Worm (Caenorhabditis elegans): Measurements from ENCODE around the gene T21B10.3.

T21B10.3 gene

DNA sequence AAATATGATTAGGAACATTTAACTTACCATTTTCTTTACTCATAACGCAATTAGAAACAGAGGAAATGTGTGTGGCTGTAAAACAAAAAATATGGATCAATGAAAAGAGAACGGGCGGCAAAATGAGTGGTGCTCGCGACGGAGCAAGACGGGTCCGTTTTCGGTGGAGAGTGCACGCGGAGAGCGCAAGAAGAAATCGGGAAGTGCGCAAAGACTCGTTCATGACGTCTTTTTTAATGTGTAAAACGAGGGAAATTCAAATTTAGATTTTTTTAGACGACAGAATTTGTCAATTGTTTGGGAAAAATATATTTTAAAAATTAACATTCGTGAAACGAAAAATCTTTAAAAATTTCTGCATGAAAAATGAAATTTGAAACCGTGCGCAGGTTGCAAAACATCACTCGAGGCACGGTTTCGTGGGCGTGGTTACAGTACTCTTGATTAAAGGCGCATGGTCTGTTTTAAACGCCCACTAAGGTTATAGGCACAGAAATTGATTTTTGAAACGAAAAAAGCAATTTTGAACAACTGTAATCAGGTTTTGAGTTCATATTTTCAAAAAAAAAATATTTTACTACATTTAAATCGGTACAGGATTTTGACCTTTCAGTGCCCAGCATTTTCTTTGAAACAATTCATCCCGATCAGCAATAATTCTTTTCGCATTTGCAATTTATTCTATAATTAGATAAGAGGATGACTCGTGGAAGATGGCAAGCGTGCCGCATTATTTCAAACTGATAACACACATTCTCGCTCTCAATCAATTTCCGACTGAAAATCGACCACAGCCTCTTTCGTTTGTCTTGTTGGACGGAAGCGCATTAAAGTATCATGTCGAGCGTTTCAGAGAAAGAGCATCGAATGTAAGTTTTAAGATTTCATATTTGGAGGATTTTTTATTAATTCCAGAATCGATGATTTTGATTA is 35.3 kb downstream of the T21B10.3 start, which contains the start of the genes szy-20 and C18E9.5 (continued):
- TF ChIP-seq ceh-14 (tag; optimal IDR thresholded peaks at IDR 0.05) (peak; percentile 38), T23F11.4 (GFP tag; optimal IDR thresholded peaks at IDR 0.05) (no peak), pat-9 (tag; optimal IDR thresholded peaks at IDR 0.05) (no peak), F13H6.1 (tag; optimal IDR thresholded peaks at IDR 0.05) (no peak), fax-1 (tag; optimal IDR thresholded peaks at IDR 0.05) (no peak), nhr-11 (tag; optimal IDR thresholded peaks at IDR 0.05) (no peak), pax-1 (tag; optimal IDR thresholded peaks at IDR 0.05) (no peak), hlh-6 (tag; optimal IDR thresholded peaks at IDR 0.05) (no peak), ref-2 (tag; optimal IDR thresholded peaks at IDR 0.05) (peak; percentile 62), unc-42 (tag; optimal IDR thresholded peaks at IDR 0.05) (peak; percentile 67), ceh-6 (GFP tag; optimal IDR thresholded peaks at IDR 0.05) (no peak), ceh-18 (tag; optimal IDR thresholded peaks at IDR 0.05) (peak; percentile 47), syd-9 (tag; optimal IDR thresholded peaks at IDR 0.05) (peak; percentile 34), rnt-1 (tag; optimal IDR thresholded peaks at IDR 0.05) (no peak), madf-2 (tag; optimal IDR thresholded peaks at IDR 0.05) (peak; percentile 8)

- TF ChIP-seq ceh-18 (tag; optimal IDR thresholded peaks at IDR 0.05) (no peak), ceh-48 (tag; optimal IDR thresholded peaks at IDR 0.05) (no peak), elt-2 (tag; optimal IDR thresholded peaks at IDR 0.05) (peak; percentile 5), Y22D7AL.16 (tag; optimal IDR thresholded peaks at IDR 0.05) (no peak), ceh-2 (tag; optimal IDR thresholded peaks at IDR 0.05) (no peak), unc-42 (tag; optimal IDR thresholded peaks at IDR 0.05) (no peak)
These were observed 39.4 kb downstream of the T21B10.3 start, which contains the start of gene tomm-40 for ce11 chrII:8973516-8974043. Gene tomm-40 (minus strand): TSS chrII:8973566.

ce11 chrII:8982683-8983082 is 48.5 kb downstream of the T21B10.3 start, which contains the start of gene C18E9.7:
Gene C18E9.7 (minus strand): TSS chrII:8982783.
- TF ChIP-seq pqm-1 (tag; optimal IDR thresholded peaks at IDR 0.05) = no peak
- no peak for TF ChIP-seq unc-42 (tag; optimal IDR thresholded peaks at IDR 0.05)
- no peak for TF ChIP-seq hlh-8 (tag; optimal IDR thresholded peaks at IDR 0.05)
- no peak for TF ChIP-seq hlh-13 (GFP tag; optimal IDR thresholded peaks at IDR 0.05)
- TF ChIP-seq dmd-4 (tag; optimal IDR thresholded peaks at IDR 0.05; ENCODE audit: borderline replicate concordance) = no peak

DNA sequence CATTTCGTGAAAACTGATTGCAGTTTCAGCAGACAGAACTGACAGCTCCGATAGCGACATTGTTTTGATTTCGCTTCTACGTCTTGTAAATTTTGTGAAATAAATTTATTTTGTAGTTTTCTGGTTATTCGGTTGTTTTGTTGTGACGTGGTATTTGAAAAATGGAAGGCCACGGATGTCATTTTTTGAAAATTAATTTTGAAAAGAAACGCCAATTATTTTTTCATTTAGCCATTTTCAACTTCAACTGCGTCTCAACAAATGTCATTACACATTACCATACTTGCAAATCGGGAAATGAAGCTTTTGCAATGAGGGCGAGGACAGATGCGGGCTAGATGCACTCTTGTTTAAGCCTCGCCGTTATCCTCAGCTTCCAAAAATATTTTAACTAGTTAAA is 53.8 kb downstream of the T21B10.3 start, which contains the start of gene C18E9.8:
TSS of gene C18E9.8 (minus strand) at position 101 of the 400 bp plus-strand sequence.
- TF ChIP-seq pat-9 (tag; optimal IDR thresholded peaks at IDR 0.05) (no peak), sox-2 (GFP tag; IDR thresholded peaks at IDR 0.05) (no peak), pax-1 (tag; optimal IDR thresholded peaks at IDR 0.05) (no peak), ceh-34 (tag; optimal IDR thresholded peaks at IDR 0.05) (no peak), T23F11.4 (GFP tag; optimal IDR thresholded peaks at IDR 0.05) (no peak), che-1 (tag; optimal IDR thresholded peaks at IDR 0.05) (no peak), pros-1 (tag; optimal IDR thresholded peaks at IDR 0.05) (no peak)

Measured in whole organism, late embryonic.